Fruit fly (Drosophila melanogaster) whole organism, embryonic: ENCODE results near the gene CG14005.
A peak's percentile ranks its signal among the peaks of the same experiment; 100 is the strongest.

Source experiments
- B-H2 ChIP-seq: fragments of 200-800 bp; sonication (Bioruptor generic); optimal IDR thresholded peaks from 2 replicates; lab custom pipeline; 2018; ENCODE audit warnings: missing biosample characterization, mild to moderate bottlenecking, missing genetic modification characterization
- Bgb ChIP-seq: fragments of 200-800 bp; sonication (Bioruptor generic); IDR thresholded peaks from 2 replicates; pipeline ENCODE4 v1.3.6; 2022; ENCODE audit warnings: missing biosample characterization, missing genetic modification characterization; ENCODE audit not compliant: partially characterized antibody
- Blimp-1 ChIP-seq: fragments of 200-800 bp; sonication (Bioruptor generic); optimal IDR thresholded peaks from 3 replicates; lab custom pipeline; 2018; ENCODE audit warnings: missing biosample characterization, missing genetic modification characterization, mild to moderate bottlenecking, moderate library complexity, missing genetic modification reagents
- CG12219 ChIP-seq: fragments of 200-800 bp; sonication (Bioruptor generic); optimal IDR thresholded peaks from 3 replicates; lab custom pipeline; 2018; ENCODE audit warnings: missing biosample characterization, mild to moderate bottlenecking, missing genetic modification characterization
- CG12769 ChIP-seq: fragments of 200-800 bp; sonication (Bioruptor generic); optimal IDR thresholded peaks from 2 replicates; lab custom pipeline; 2019; ENCODE audit warnings: missing biosample characterization, mild to moderate bottlenecking, missing genetic modification characterization, moderate library complexity
- CG14860 ChIP-seq: fragments of 200-800 bp; sonication (Bioruptor generic); IDR thresholded peaks from 3 replicates; pipeline ENCODE4 v1.3.6; 2022; ENCODE audit warnings: missing biosample characterization, missing genetic modification characterization; ENCODE audit not compliant: partially characterized antibody
- CG1529 ChIP-seq: fragments of 200-800 bp; sonication (Bioruptor generic); optimal IDR thresholded peaks from 3 replicates; lab custom pipeline; 2018; ENCODE audit warnings: missing biosample characterization, missing genetic modification characterization
- CG17186 ChIP-seq: fragments of 200-800 bp; sonication (Bioruptor generic); optimal IDR thresholded peaks from 3 replicates; lab custom pipeline; 2017; ENCODE audit warnings: missing biosample characterization, missing genetic modification reagents, missing genetic modification characterization
- CG17361 ChIP-seq: fragments of 200-800 bp; sonication (Bioruptor generic); IDR thresholded peaks from 3 replicates; pipeline ENCODE4 v1.3.6; 2022; ENCODE audit warnings: missing biosample characterization, missing genetic modification characterization
- CG2116 ChIP-seq: fragments of 200-800 bp; sonication (Bioruptor generic); optimal IDR thresholded peaks from 3 replicates; lab custom pipeline; 2018; ENCODE audit warnings: missing biosample characterization, mild to moderate bottlenecking, missing genetic modification characterization
- CG2202 ChIP-seq: fragments of 200-800 bp; sonication (Bioruptor generic); optimal IDR thresholded peaks from 2 replicates; lab custom pipeline; 2018; ENCODE audit warnings: missing biosample characterization, mild to moderate bottlenecking, missing genetic modification characterization
- CG31365 ChIP-seq: fragments of 200-800 bp; sonication (Bioruptor generic); optimal IDR thresholded peaks from 2 replicates; lab custom pipeline; 2018; ENCODE audit warnings: missing biosample characterization, mild to moderate bottlenecking, missing genetic modification characterization
- CG31441 ChIP-seq: fragments of 200-800 bp; sonication (Bioruptor generic); IDR thresholded peaks from 2 replicates; pipeline ENCODE4 v1.3.6; 2022; ENCODE audit warnings: missing biosample characterization, missing genetic modification characterization
- CG4282 ChIP-seq: fragments of 200-800 bp; sonication (Bioruptor generic); optimal IDR thresholded peaks from 2 replicates; lab custom pipeline; 2016; ENCODE audit warnings: missing biosample characterization, missing genetic modification characterization
- CG4328 ChIP-seq: fragments of 200-800 bp; sonication (Bioruptor generic); optimal IDR thresholded peaks from 3 replicates; lab custom pipeline; 2017; ENCODE audit warnings: missing biosample characterization, missing genetic modification reagents, missing genetic modification characterization
- CG43689 ChIP-seq: fragments of 200-800 bp; sonication (Bioruptor generic); IDR thresholded peaks from 2 replicates; pipeline ENCODE4 v1.3.6; 2022; ENCODE audit warnings: missing biosample characterization, missing genetic modification characterization
- CG9797 ChIP-seq: fragments of 200-800 bp; sonication (Bioruptor generic); optimal IDR thresholded peaks from 3 replicates; lab custom pipeline; 2018; ENCODE audit warnings: missing biosample characterization, mild to moderate bottlenecking, missing genetic modification characterization
- CoRest ChIP-seq: fragments of 200-800 bp; sonication (Bioruptor generic); optimal IDR thresholded peaks from 3 replicates; lab custom pipeline; 2018; ENCODE audit warnings: missing biosample characterization, mild to moderate bottlenecking, missing genetic modification characterization, moderate library complexity
- CrebB ChIP-seq: fragments of 200-800 bp; sonication (Bioruptor generic); optimal IDR thresholded peaks from 3 replicates; lab custom pipeline; 2018; ENCODE audit warnings: missing biosample characterization, mild to moderate bottlenecking, missing genetic modification characterization
- Dref ChIP-seq: fragments of 200-800 bp; sonication (Bioruptor generic); IDR thresholded peaks from 2 replicates; pipeline ENCODE4 v1.3.6; 2022; ENCODE audit warnings: missing biosample characterization, missing genetic modification characterization
- Hr51 ChIP-seq, 2 experiments: fragments of 200-800 bp; sonication (Bioruptor generic); optimal IDR thresholded peaks; 2 replicates in 1 of 2; 3 replicates in 1 of 2; lab custom pipeline; 2016 to 2018; ENCODE audit warnings: missing biosample characterization in 2 of 2, missing genetic modification characterization in 2 of 2, mild to moderate bottlenecking in 1 of 2, moderate library complexity in 1 of 2
- NC2α ChIP-seq: fragments of 200-800 bp; sonication (Bioruptor generic); optimal IDR thresholded peaks from 2 replicates; lab custom pipeline; 2016; ENCODE audit warnings: missing biosample characterization, missing genetic modification characterization
- Trl ChIP-seq, 3 experiments: fragments of >200 bp in 2 of 3; fragments of 200-800 bp in 1 of 3; sonication (Bioruptor generic) in 1 of 3; optimal IDR thresholded peaks; 2 replicates in 1 of 3; 3 replicates in 2 of 3; lab custom pipeline; 2016 to 2017; ENCODE audit warnings: missing biosample characterization in 1 of 3, missing genetic modification characterization in 1 of 3
- Xrp1 ChIP-seq: fragments of 200-800 bp; sonication (Bioruptor generic); IDR thresholded peaks from 2 replicates; pipeline ENCODE4 v1.3.6; 2022; ENCODE audit warnings: missing biosample characterization, missing genetic modification characterization
- cwo ChIP-seq: fragments of 200-800 bp; sonication (Bioruptor generic); optimal IDR thresholded peaks from 3 replicates; lab custom pipeline; 2017; ENCODE audit warnings: missing biosample characterization, missing genetic modification characterization, mild to moderate bottlenecking, moderate library complexity, missing genetic modification reagents
- emc ChIP-seq: fragments of 200-800 bp; sonication (Bioruptor generic); optimal IDR thresholded peaks from 2 replicates; lab custom pipeline; 2016; ENCODE audit warnings: missing biosample characterization, missing genetic modification characterization
- exex ChIP-seq: fragments of 200-800 bp; sonication (Bioruptor generic); optimal IDR thresholded peaks from 4 replicates; lab custom pipeline; 2018; ENCODE audit warnings: missing biosample characterization, mild to moderate bottlenecking, missing genetic modification characterization, moderate library complexity
- fd3F ChIP-seq: fragments of 200-800 bp; sonication (Bioruptor generic); optimal IDR thresholded peaks from 2 replicates; lab custom pipeline; 2018; ENCODE audit warnings: missing biosample characterization, mild to moderate bottlenecking, missing genetic modification characterization, moderate library complexity
- grau ChIP-seq: fragments of 200-800 bp; optimal IDR thresholded peaks from 3 replicates; lab custom pipeline; 2019; ENCODE audit warnings: missing biosample characterization, mild to moderate bottlenecking, missing genetic modification characterization, moderate library complexity
- hkb ChIP-seq, 2 experiments: fragments of 200-800 bp in 1 of 2; fragments of >200 bp in 1 of 2; sonication (Bioruptor generic) in 1 of 2; IDR thresholded peaks in 1 of 2; optimal IDR thresholded peaks in 1 of 2; 2 replicates each; pipeline versions ENCODE4 v1.3.6 to Lab custom; 2017 to 2022; ENCODE audit warnings: missing biosample characterization in 1 of 2, missing genetic modification characterization in 1 of 2
- inv ChIP-seq: fragments of 200-800 bp; sonication (Bioruptor generic); IDR thresholded peaks from 2 replicates; pipeline ENCODE4 v1.3.6; 2022; ENCODE audit warnings: missing biosample characterization, missing genetic modification characterization; ENCODE audit not compliant: partially characterized antibody
- jumu ChIP-seq: fragments of 200-800 bp; sonication (Bioruptor generic); optimal IDR thresholded peaks from 3 replicates; lab custom pipeline; 2016; ENCODE audit warnings: missing biosample characterization, missing genetic modification characterization
- kni ChIP-seq: fragments of 200-800 bp; sonication (Bioruptor generic); optimal IDR thresholded peaks from 3 replicates; lab custom pipeline; 2017; ENCODE audit warnings: mild to moderate bottlenecking, missing biosample characterization, missing genetic modification reagents, missing genetic modification characterization
- mirr ChIP-seq: fragments of 200-800 bp; sonication (Bioruptor generic); optimal IDR thresholded peaks from 3 replicates; lab custom pipeline; 2018; ENCODE audit warnings: missing biosample characterization, mild to moderate bottlenecking, missing genetic modification characterization
- mld ChIP-seq: fragments of 200-800 bp; sonication (Bioruptor generic); IDR thresholded peaks from 3 replicates; pipeline ENCODE4 v1.3.6; 2022; ENCODE audit warnings: missing biosample characterization, missing genetic modification characterization; ENCODE audit not compliant: partially characterized antibody
- psq ChIP-seq: fragments of 200-800 bp; sonication (Bioruptor generic); optimal IDR thresholded peaks from 2 replicates; lab custom pipeline; 2017; ENCODE audit warnings: missing biosample characterization, missing genetic modification characterization
- rib ChIP-seq: fragments of 200-800 bp; sonication (Bioruptor generic); IDR thresholded peaks from 2 replicates; pipeline ENCODE4 v1.3.6; 2022; ENCODE audit warnings: missing biosample characterization, missing genetic modification characterization
- sd ChIP-seq: fragments of 200-800 bp; sonication (Bioruptor generic); optimal IDR thresholded peaks from 3 replicates; lab custom pipeline; 2018; ENCODE audit warnings: missing biosample characterization, mild to moderate bottlenecking, missing genetic modification characterization, moderate library complexity
- slbo ChIP-seq: fragments of 200-800 bp; sonication (Bioruptor generic); IDR thresholded peaks from 2 replicates; pipeline ENCODE4 v1.3.6; 2022; ENCODE audit warnings: missing biosample characterization, missing genetic modification characterization
- so ChIP-seq: fragments of 200-800 bp; sonication (Bioruptor generic); IDR thresholded peaks from 3 replicates; pipeline ENCODE4 v1.3.6; 2022; ENCODE audit warnings: missing biosample characterization, missing genetic modification characterization
- tll ChIP-seq, 2 experiments: fragments of 200-800 bp in 1 of 2; fragments of >200 bp in 1 of 2; sonication (Bioruptor generic) in 1 of 2; optimal IDR thresholded peaks; 2 replicates each; lab custom pipeline; 2017 to 2019; ENCODE audit warnings: missing biosample characterization in 2 of 2, missing genetic modification characterization in 2 of 2, mild to moderate bottlenecking in 1 of 2, moderate library complexity in 1 of 2
- trh ChIP-seq: fragments of 200-800 bp; sonication (Bioruptor generic); optimal IDR thresholded peaks from 2 replicates; lab custom pipeline; 2016; ENCODE audit warnings: missing biosample characterization, missing genetic modification characterization
- wek ChIP-seq: fragments of 200-800 bp; sonication (Bioruptor generic); optimal IDR thresholded peaks from 3 replicates; lab custom pipeline; 2018; ENCODE audit warnings: missing biosample characterization, mild to moderate bottlenecking, missing genetic modification characterization, moderate library complexity
- zfh1 ChIP-seq: fragments of 200-800 bp; sonication (Bioruptor generic); IDR thresholded peaks from 3 replicates; pipeline ENCODE4 v1.3.6; 2022; ENCODE audit warnings: missing biosample characterization, missing genetic modification characterization

CG14005 gene

dm6 chr2L:5799435-5800387, 2.1 kb downstream of the CG14005 start, which contains the start of gene CG9171 (continued):
- TF ChIP-seq wek (GFP tag; lab: Kevin White, UChicago) = peak; percentile 13
- TF ChIP-seq B-H2 (GFP tag; lab: Kevin White, UChicago) = peak; percentile 45
- TF ChIP-seq CG2116 = peak; percentile 41
- TF ChIP-seq jumu (GFP tag; lab: Kevin White, UChicago) = no peak
- TF ChIP-seq CG17186 (GFP tag; lab: Kevin White, UChicago) = peak; percentile 71
- TF ChIP-seq CG12769 (tag; lab: Kevin White, UChicago) = peak; percentile 75
- TF ChIP-seq CG1529 (GFP tag; lab: Kevin White, UChicago) = no peak
- TF ChIP-seq rib = peak; percentile 71
- no peak for TF ChIP-seq CG4328 (GFP tag; lab: Kevin White, UChicago)
- peak; percentile 79 to 85 for TF ChIP-seq Trl (optimal IDR thresholded peaks at IDR 0.05; lab: Kevin White, UChicago)
- peak; percentile 54 for TF ChIP-seq Trl (GFP tag; optimal IDR thresholded peaks at IDR 0.05; lab: Kevin White, UChicago)
- peak; percentile 50 for TF ChIP-seq CoRest
- peak in 1 of 2 experiments; percentile 9 for TF ChIP-seq tll (GFP tag; optimal IDR thresholded peaks at IDR 0.05; lab: Kevin White, UChicago)
- TF ChIP-seq inv = no peak; the same call in 1 of the 2 replicates
- TF ChIP-seq kni (GFP tag; lab: Kevin White, UChicago) = peak; percentile 84
- peak; percentile 67 for TF ChIP-seq psq (GFP tag; lab: Kevin White, UChicago)
- TF ChIP-seq zfh1 (GFP tag; lab: Robert Waterston, UW) = peak; percentile 49; the same call in 1 of the 3 replicates
- peak; percentile 32; the same call in 2 of the 3 replicates for TF ChIP-seq CG17361
- TF ChIP-seq hkb (optimal IDR thresholded peaks at IDR 0.05; lab: Kevin White, UChicago) = no peak
- TF ChIP-seq hkb (GFP tag; IDR thresholded peaks at IDR 0.05; lab: Robert Waterston, UW) = peak; percentile 31; the same call in 1 of the 2 replicates
- no peak for TF ChIP-seq Blimp-1 (GFP tag; lab: Kevin White, UChicago)
- TF ChIP-seq CG4282 = no peak
- TF ChIP-seq CrebB (tag; lab: Kevin White, UChicago) = no peak
- peak; percentile 97 for TF ChIP-seq CG9797
- TF ChIP-seq NC2α (GFP tag; lab: Kevin White, UChicago) = no peak
- peak; percentile 41 for TF ChIP-seq slbo (GFP tag; lab: Robert Waterston, UW)
- peak; percentile 10 to 18 for TF ChIP-seq Hr51 (GFP tag; optimal IDR thresholded peaks at IDR 0.05; lab: Kevin White, UChicago)
- TF ChIP-seq Xrp1 (GFP tag; lab: Robert Waterston, UW) = 0 out of 2 replicates have a peak, but pooled peaks have one; percentile 9
- peak; percentile 70 for TF ChIP-seq mirr
- 0 out of 3 replicates have a peak, but pooled peaks have one; percentile 15 for TF ChIP-seq CG14860 (GFP tag; lab: Robert Waterston, UW)
- peak; percentile 31; the same call in 1 of the 3 replicates for TF ChIP-seq so (GFP tag; lab: Robert Waterston, UW)

DNA sequence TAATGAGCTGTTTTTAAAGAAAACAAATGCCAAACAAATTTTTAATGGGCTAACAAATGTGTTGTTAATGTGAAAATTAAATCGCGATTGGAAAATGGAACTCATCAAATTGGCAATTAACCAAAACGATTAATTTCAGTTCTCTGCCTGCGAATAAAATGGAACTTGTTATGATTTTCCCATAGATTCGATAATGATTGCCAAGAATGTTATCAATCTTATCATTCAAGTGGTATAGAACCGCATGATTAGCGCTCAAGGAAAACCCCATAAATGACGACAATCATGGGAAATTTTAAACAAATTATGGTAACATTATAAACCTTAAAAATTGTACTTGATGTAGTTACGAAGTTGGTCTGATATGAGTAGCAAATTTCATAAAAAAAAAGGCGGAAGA, 3.1 kb downstream of the CG14005 start:
- TF ChIP-seq Hr51 (GFP tag; optimal IDR thresholded peaks at IDR 0.05; lab: Kevin White, UChicago) (no peak), exex (tag; lab: Kevin White, UChicago) (peak; percentile 88), sd (tag; lab: Kevin White, UChicago) (peak; percentile 96), CG12219 (GFP tag; lab: Kevin White, UChicago) (no peak)

DNA sequence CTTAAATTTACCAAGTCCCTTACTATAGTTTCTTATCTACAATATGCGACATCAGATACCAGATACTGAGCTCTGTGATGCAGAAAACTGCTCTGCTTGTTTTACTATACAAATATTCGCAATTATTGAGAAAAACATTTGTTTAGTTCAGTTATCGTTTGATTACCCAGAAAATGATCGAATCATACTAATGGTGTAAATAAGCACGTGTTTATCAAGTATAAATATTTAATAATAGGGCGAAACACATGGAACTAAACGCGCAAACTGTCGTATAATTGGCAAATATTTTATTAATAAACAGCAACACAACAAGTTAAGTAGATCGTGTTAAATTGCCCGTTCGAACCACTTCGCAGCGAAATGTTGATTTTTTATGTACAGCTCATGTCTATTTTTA, 3.8 kb downstream of the CG14005 start:
- TF ChIP-seq CG2202 (tag; lab: Kevin White, UChicago) (no peak), CG43689 (GFP tag; lab: Robert Waterston, UW) (no peak), Dref (GFP tag; lab: Robert Waterston, UW) (no peak), CG31365 (tag; lab: Kevin White, UChicago) (peak; percentile 30), mld (GFP tag; lab: Robert Waterston, UW) (no peak), CG31441 (GFP tag; lab: Robert Waterston, UW) (peak; percentile 24; the same call in 1 of the 2 replicates), grau (tag; lab: Kevin White, UChicago) (peak; percentile 51), emc (GFP tag; lab: Kevin White, UChicago) (no peak), Bgb (GFP tag; lab: Robert Waterston, UW) (no peak), fd3F (peak; percentile 93), trh (GFP tag; lab: Kevin White, UChicago) (peak; percentile 47), cwo (GFP tag; lab: Kevin White, UChicago) (peak; percentile 47), CG2116 (peak; percentile 29)
